Worm (Caenorhabditis elegans) whole organism, late embryonic: Measurements from ENCODE around the gene T25C12.3.
A peak's percentile ranks its signal among the peaks of the same experiment; 100 is the strongest.

Experiments
- C08G9.2 ChIP-seq: sonication (generic microtip); optimal IDR thresholded peaks from 2 replicates; lab custom pipeline; 2016; ENCODE audit warnings: mild to moderate bottlenecking, missing genetic modification characterization, moderate library complexity, missing compliant biosample characterization
- T23F11.4 ChIP-seq: fragments of 200-800 bp; sonication (Bioruptor generic); optimal IDR thresholded peaks from 2 replicates; lab custom pipeline; 2018; ENCODE audit warnings: mild to moderate bottlenecking, missing genetic modification characterization, missing compliant biosample characterization
- Y22D7AL.16 ChIP-seq: sonication (generic microtip); optimal IDR thresholded peaks from 2 replicates; lab custom pipeline; 2016; ENCODE audit warnings: missing genetic modification characterization, missing compliant biosample characterization
- ceh-19 ChIP-seq: fragments of 200-800 bp; sonication (Bioruptor generic); optimal IDR thresholded peaks from 2 replicates; lab custom pipeline; 2018; ENCODE audit warnings: mild to moderate bottlenecking, missing genetic modification characterization, missing compliant biosample characterization
- ceh-2 ChIP-seq: sonication (generic microtip); optimal IDR thresholded peaks from 2 replicates; lab custom pipeline; 2016; ENCODE audit warnings: missing genotype, missing genetic modification characterization, missing compliant biosample characterization
- ceh-24 ChIP-seq: sonication (generic microtip); optimal IDR thresholded peaks from 2 replicates; lab custom pipeline; 2016; ENCODE audit warnings: mild to moderate bottlenecking, missing genetic modification characterization, missing compliant biosample characterization
- ceh-30 ChIP-seq: fragments of 150-350 bp; optimal IDR thresholded peaks from 2 replicates; lab custom pipeline; 2014; ENCODE audit warnings: missing biosample characterization, missing genetic modification characterization
- ceh-45 ChIP-seq: fragments of 200-800 bp; sonication (Bioruptor generic); IDR thresholded peaks from 2 replicates; pipeline ENCODE4 v1.3.6; 2022; ENCODE audit warnings: missing genetic modification reagents, missing genetic modification characterization, missing compliant biosample characterization
- ceh-48 ChIP-seq: sonication (generic microtip); optimal IDR thresholded peaks from 2 replicates; lab custom pipeline; 2016; ENCODE audit warnings: missing genetic modification characterization, inconsistent platforms, missing compliant biosample characterization
- ceh-6 ChIP-seq: fragments of 200-800 bp; sonication (Bioruptor generic); optimal IDR thresholded peaks from 2 replicates; lab custom pipeline; 2018; ENCODE audit warnings: mild to moderate bottlenecking, missing genetic modification characterization, missing compliant biosample characterization
- dmd-4 ChIP-seq: sonication (generic microtip); optimal IDR thresholded peaks from 2 replicates; lab custom pipeline; 2016; ENCODE audit warnings: borderline replicate concordance, missing genetic modification characterization, missing compliant biosample characterization
- dve-1 ChIP-seq: sonication (generic microtip); optimal IDR thresholded peaks from 2 replicates; lab custom pipeline; 2017; ENCODE audit warnings: antibody characterized with exemption, mild to moderate bottlenecking, missing genetic modification characterization, missing compliant biosample characterization
- elt-2 ChIP-seq: sonication (generic microtip); optimal IDR thresholded peaks from 2 replicates; lab custom pipeline; 2016; ENCODE audit warnings: missing genetic modification reagents, missing genetic modification characterization, missing compliant biosample characterization
- elt-4 ChIP-seq: sonication (generic microtip); optimal IDR thresholded peaks from 2 replicates; lab custom pipeline; 2016; ENCODE audit warnings: missing genetic modification characterization, missing compliant biosample characterization
- eyg-1 ChIP-seq: sonication (generic microtip); optimal IDR thresholded peaks from 2 replicates; lab custom pipeline; 2016; ENCODE audit warnings: missing genotype, missing genetic modification characterization, missing compliant biosample characterization
- fkh-10 ChIP-seq: fragments of 150-350 bp; optimal IDR thresholded peaks from 2 replicates; lab custom pipeline; 2014; ENCODE audit warnings: missing biosample characterization, missing genetic modification reagents, missing genetic modification characterization
- hlh-13 ChIP-seq: fragments of 200-800 bp; sonication (Bioruptor generic); optimal IDR thresholded peaks from 2 replicates; lab custom pipeline; 2018; ENCODE audit warnings: mild to moderate bottlenecking, missing genetic modification characterization, missing compliant biosample characterization
- lim-6 ChIP-seq: sonication (generic microtip); optimal IDR thresholded peaks from 2 replicates; lab custom pipeline; 2016; ENCODE audit warnings: missing genetic modification characterization, missing compliant biosample characterization
- lin-11 ChIP-seq: fragments of 200-800 bp; sonication (Bioruptor generic); optimal IDR thresholded peaks from 2 replicates; lab custom pipeline; 2018; ENCODE audit warnings: mild to moderate bottlenecking, missing genetic modification characterization, missing compliant biosample characterization
- mec-3 ChIP-seq: sonication (generic microtip); optimal IDR thresholded peaks from 2 replicates; lab custom pipeline; 2016; ENCODE audit warnings: borderline replicate concordance, missing genetic modification characterization, missing compliant biosample characterization
- nfya-1 ChIP-seq: sonication (generic microtip); optimal IDR thresholded peaks from 2 replicates; lab custom pipeline; 2017; ENCODE audit warnings: missing genetic modification characterization, mild to moderate bottlenecking, missing compliant biosample characterization, antibody characterized with exemption, moderate library complexity
- nhr-11 ChIP-seq: fragments of 150-350 bp; optimal IDR thresholded peaks from 2 replicates; lab custom pipeline; 2014; ENCODE audit warnings: missing biosample characterization, missing genetic modification characterization
- npax-4 ChIP-seq: sonication (generic microtip); optimal IDR thresholded peaks from 2 replicates; lab custom pipeline; 2016; ENCODE audit warnings: missing genetic modification characterization, missing compliant biosample characterization
- odd-2 ChIP-seq: sonication (generic microtip); optimal IDR thresholded peaks from 2 replicates; lab custom pipeline; 2017; ENCODE audit warnings: antibody characterized with exemption, mild to moderate bottlenecking, missing genetic modification characterization, missing compliant biosample characterization
- pag-3 ChIP-seq: sonication (generic microtip); optimal IDR thresholded peaks from 2 replicates; lab custom pipeline; 2016; ENCODE audit warnings: missing compliant biosample characterization, missing genetic modification characterization, borderline replicate concordance
- sox-2 ChIP-seq: fragments of 200-800 bp; sonication (Bioruptor generic); IDR thresholded peaks from 2 replicates; pipeline ENCODE4 v1.3.6; 2022; ENCODE audit warnings: missing genetic modification reagents, missing genetic modification characterization, missing compliant biosample characterization
- sox-4 ChIP-seq: sonication (generic microtip); optimal IDR thresholded peaks from 2 replicates; lab custom pipeline; 2017; ENCODE audit warnings: mild to moderate bottlenecking, missing genetic modification characterization, inconsistent platforms, missing compliant biosample characterization
- syd-9 ChIP-seq: sonication (generic microtip); optimal IDR thresholded peaks from 2 replicates; lab custom pipeline; 2016; ENCODE audit warnings: mild to moderate bottlenecking, missing genetic modification characterization, moderate library complexity, missing compliant biosample characterization
- tbx-2 ChIP-seq: sonication (generic microtip); optimal IDR thresholded peaks from 2 replicates; lab custom pipeline; 2016; ENCODE audit warnings: missing genetic modification characterization, missing compliant biosample characterization
- ttx-3 ChIP-seq: sonication (generic microtip); optimal IDR thresholded peaks from 2 replicates; lab custom pipeline; 2016; ENCODE audit warnings: missing genetic modification reagents, missing genetic modification characterization, missing compliant biosample characterization
- unc-86 ChIP-seq: sonication (generic microtip); optimal IDR thresholded peaks from 2 replicates; lab custom pipeline; 2016; ENCODE audit warnings: missing genetic modification characterization, missing compliant biosample characterization
- zip-5 ChIP-seq: sonication (generic microtip); optimal IDR thresholded peaks from 2 replicates; lab custom pipeline; 2016; ENCODE audit warnings: missing genetic modification characterization, missing compliant biosample characterization

Gene T25C12.3

DNA sequence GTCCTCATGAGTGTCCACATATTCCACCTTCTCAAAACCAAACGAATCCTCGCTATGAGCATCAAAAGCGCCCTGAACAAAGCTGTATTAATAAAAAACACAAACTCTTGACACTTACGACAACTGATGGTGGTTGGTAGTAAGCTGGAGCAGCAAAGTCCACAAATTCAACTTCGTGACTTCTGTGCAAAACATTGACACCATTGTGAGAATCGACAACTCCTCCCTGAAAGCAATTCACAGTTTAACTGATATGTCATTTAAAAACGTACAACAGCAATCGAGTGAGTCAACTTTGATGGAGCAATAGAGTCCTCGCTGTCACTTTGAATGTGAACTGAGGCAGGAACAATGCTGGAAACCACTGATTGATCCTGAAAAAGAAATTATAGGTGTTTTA, 17.6 kb upstream of the T25C12.3 start:
- TF ChIP-seq tbx-2 (no peak), ttx-3 (no peak), ceh-48 (tag; lab: Kevin White, UChicago) (no peak), ceh-6 (GFP tag; lab: Kevin White, UChicago) (no peak), pag-3 (tag; lab: Kevin White, UChicago) (no peak), ceh-30 (tag; lab: Kevin White, UChicago) (no peak), Y22D7AL.16 (tag; lab: Kevin White, UChicago) (no peak), lim-6 (tag; lab: Kevin White, UChicago) (no peak), T23F11.4 (GFP tag; lab: Kevin White, UChicago) (no peak), zip-5 (tag; lab: Kevin White, UChicago) (no peak), dmd-4 (tag; lab: Kevin White, UChicago) (no peak), sox-2 (GFP tag; lab: Robert Waterston, UW) (no peak), odd-2 (no peak), ceh-45 (GFP tag; lab: Robert Waterston, UW) (no peak)

ce11 chrX:11515381-11515780, 15.6 kb upstream of the T25C12.3 start:
- TF ChIP-seq elt-2 (peak; percentile 61), lin-11 (no peak), ceh-2 (tag; lab: Kevin White, UChicago) (no peak), ttx-3 (no peak)

DNA sequence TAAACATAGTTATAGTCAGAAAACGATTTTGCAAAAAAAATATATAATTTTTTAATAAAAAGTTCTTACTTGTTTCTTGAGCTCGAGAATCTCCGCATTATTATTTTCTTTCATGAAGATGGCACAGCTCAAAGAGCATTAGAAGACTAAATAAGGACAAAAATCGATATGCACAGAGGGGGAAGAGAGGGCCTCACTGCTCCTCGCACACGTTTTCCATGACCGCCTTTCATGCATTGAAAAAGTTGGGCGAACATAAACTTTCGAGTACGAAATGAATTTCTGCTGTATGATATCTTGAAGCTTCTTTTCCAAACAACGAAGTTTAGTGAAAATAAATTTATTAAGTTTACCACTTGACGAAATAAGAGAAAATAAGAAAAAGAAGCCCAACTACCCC, 11.4 kb upstream of the T25C12.3 start, which contains the start of gene ccdc-149:
TSS of gene ccdc-149 (minus strand) at position 221 of the 400 bp plus-strand sequence.
- TF ChIP-seq hlh-13 (GFP tag; lab: Kevin White, UChicago) (no peak), ceh-48 (tag; lab: Kevin White, UChicago) (peak; percentile 69)

- TF ChIP-seq elt-2 (peak; percentile 56), ceh-2 (tag; lab: Kevin White, UChicago) (no peak), ceh-24 (tag; lab: Kevin White, UChicago) (no peak)
Measured at ce11 chrX:11509547-11509946, 9.7 kb upstream of the T25C12.3 start.

ce11 chrX:11507836-11508235, 8.0 kb upstream of the T25C12.3 start:
- no peak for TF ChIP-seq fkh-10 (GFP tag; lab: Kevin White, UChicago)

- no peak for TF ChIP-seq elt-4
- TF ChIP-seq C08G9.2 (tag; lab: Kevin White, UChicago), result no peak
- no peak for TF ChIP-seq npax-4 (tag; lab: Kevin White, UChicago)
- no peak for TF ChIP-seq nfya-1
- no peak for TF ChIP-seq hlh-13 (GFP tag; lab: Kevin White, UChicago)
- TF ChIP-seq dve-1 (tag; lab: Kevin White, UChicago), result no peak
- TF ChIP-seq sox-4 (tag; lab: Kevin White, UChicago), result no peak
- no peak for TF ChIP-seq odd-2
- TF ChIP-seq syd-9 (tag; lab: Kevin White, UChicago), result no peak
- TF ChIP-seq ceh-6 (GFP tag; lab: Kevin White, UChicago), result no peak
- no peak for TF ChIP-seq eyg-1
- TF ChIP-seq dmd-4 (tag; lab: Kevin White, UChicago), result no peak
- TF ChIP-seq unc-86 (tag; lab: Kevin White, UChicago), result no peak
- no peak for TF ChIP-seq lin-11
- no peak for TF ChIP-seq ceh-30 (tag; lab: Kevin White, UChicago)
- TF ChIP-seq mec-3, result no peak
- TF ChIP-seq ceh-19, result no peak
- TF ChIP-seq nhr-11 (tag; lab: Kevin White, UChicago), result no peak
- TF ChIP-seq, all 69 proteins: peak for 0
Measured at ce11 chrX:11501967-11502366, 2.2 kb upstream of the T25C12.3 start, which contains the start of gene F29G6.1. F29G6.1 (plus strand) TSS chrX:11502267.
